ENCODE assay signal across 1 fruit fly cellular context in the genomic region with DNA sequence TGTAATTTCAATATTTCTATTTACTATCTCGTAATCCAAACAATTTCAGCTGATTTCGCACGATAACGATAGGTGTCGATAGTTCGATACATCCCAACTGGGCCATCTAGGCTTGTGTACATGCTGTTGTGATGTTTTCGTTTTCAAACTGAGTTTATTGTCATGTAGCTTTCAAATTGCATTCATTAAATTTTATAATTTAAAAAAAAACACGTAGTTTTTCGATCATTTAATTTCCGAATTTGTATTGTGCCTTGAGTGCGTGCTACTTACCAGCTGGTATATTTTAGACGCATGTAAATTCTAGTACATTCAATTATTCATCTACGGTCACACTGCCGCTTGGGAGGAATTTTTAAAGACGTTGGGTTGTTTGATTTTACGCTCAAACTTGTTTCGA.
TF ChIP-seq lines count a peak whose summit lies in the region.

TSS of gene CG13623 (minus strand) at position 231 of the 400 bp plus-strand sequence.
TSS of gene ana1 (plus strand) at position 249 of the 400 bp plus-strand sequence.

TF ChIP-seq in whole organism, embryonic, 481 proteins besides CTCF, POLR2A, EP300 and RAD21 (continued from another document):
- TF ChIP-seq Ptx1 (GFP tag; IDR thresholded peaks at IDR 0.05; lab: Robert Waterston, UW) (no peak), sc (optimal IDR thresholded peaks at IDR 0.05; lab: Kevin White, UChicago) (no peak), sc (GFP tag; optimal IDR thresholded peaks at IDR 0.05; lab: Kevin White, UChicago) (no peak), salm (tag; optimal IDR thresholded peaks at IDR 0.05; lab: Kevin White, UChicago) (no peak), CG14710 (tag; optimal IDR thresholded peaks at IDR 0.05; lab: Kevin White, UChicago) (peak; percentile 71), MBD-R2 (GFP tag; IDR thresholded peaks at IDR 0.05; lab: Robert Waterston, UW) (peak; percentile 76), pb (GFP tag; optimal IDR thresholded peaks at IDR 0.05; lab: Kevin White, UChicago) (no peak), dmrt99B (tag; optimal IDR thresholded peaks at IDR 0.05; lab: Kevin White, UChicago) (no peak), amos (GFP tag; IDR thresholded peaks at IDR 0.05; lab: Robert Waterston, UW; ENCODE audit: partially characterized antibody) (peak; percentile 41; the same call in 1 of the 2 replicates), cad (GFP tag; optimal IDR thresholded peaks at IDR 0.05; lab: Kevin White, UChicago) (no peak), knrl (GFP tag; IDR thresholded peaks at IDR 0.05; lab: Robert Waterston, UW; ENCODE audit: partially characterized antibody) (peak; percentile 53; the same call in 2 of the 3 replicates), CG4328 (GFP tag; optimal IDR thresholded peaks at IDR 0.05; lab: Kevin White, UChicago) (no peak), CG17186 (GFP tag; optimal IDR thresholded peaks at IDR 0.05; lab: Kevin White, UChicago) (peak; percentile 89), CG16813 (GFP tag; IDR thresholded peaks at IDR 0.05; lab: Robert Waterston, UW; ENCODE audit: partially characterized antibody) (0 out of 3 replicates have a peak, but pooled peaks have one; percentile 41), CG17612 (GFP tag; IDR thresholded peaks at IDR 0.05; lab: Robert Waterston, UW) (no peak), HLH4C (GFP tag; IDR thresholded peaks at IDR 0.05; lab: Robert Waterston, UW; ENCODE audit: partially characterized antibody) (peak; percentile 59; the same call in 1 of the 3 replicates), Doc3 (GFP tag; IDR thresholded peaks at IDR 0.05; lab: Robert Waterston, UW; ENCODE audit: partially characterized antibody) (peak; percentile 47; the same call in 1 of the 3 replicates), Ets97D (GFP tag; optimal IDR thresholded peaks at IDR 0.05; lab: Kevin White, UChicago) (peak; percentile 54), CG17359 (tag; optimal IDR thresholded peaks at IDR 0.05; lab: Kevin White, UChicago) (no peak), ato (GFP tag; IDR thresholded peaks at IDR 0.05; lab: Robert Waterston, UW; ENCODE audit: partially characterized antibody) (0 out of 2 replicates have a peak, but pooled peaks have one; percentile 15), Myb (GFP tag; optimal IDR thresholded peaks at IDR 0.05; lab: Kevin White, UChicago) (peak; percentile 72)
